Worm (Caenorhabditis elegans) whole organism, L2 larva: ENCODE data around the gene klc-2.

Experiments
- C34F6.9 ChIP-seq: fragments of 150-350 bp; optimal IDR thresholded peaks from 2 replicates; lab custom pipeline; 2014; ENCODE audit warnings: missing biosample characterization, missing genetic modification characterization
- F13H6.1 ChIP-seq: sonication (generic microtip); optimal IDR thresholded peaks from 2 replicates; lab custom pipeline; 2016; ENCODE audit warnings: missing genetic modification characterization, missing compliant biosample characterization
- R02D3.7 ChIP-seq: fragments of 150-350 bp; optimal IDR thresholded peaks from 2 replicates; lab custom pipeline; 2014; ENCODE audit warnings: missing biosample characterization, missing genetic modification characterization
- Y55F3AM.14 ChIP-seq: fragments of 200-800 bp; sonication (Bioruptor generic); optimal IDR thresholded peaks from 2 replicates; lab custom pipeline; 2018; ENCODE audit warnings: mild to moderate bottlenecking, missing genetic modification characterization, missing compliant biosample characterization
- aly-2 ChIP-seq: fragments of 150-350 bp; optimal IDR thresholded peaks from 2 replicates; lab custom pipeline; 2014; ENCODE audit warnings: missing biosample characterization, missing genetic modification characterization
- blmp-1 ChIP-seq: sonication (generic microtip); optimal IDR thresholded peaks from 2 replicates; lab custom pipeline; 2017; ENCODE audit warnings: missing genetic modification characterization, mild to moderate bottlenecking, missing compliant biosample characterization, antibody characterized with exemption, moderate library complexity; ENCODE audit not compliant: insufficient read depth
- ceh-16 ChIP-seq: fragments of 150-350 bp; optimal IDR thresholded peaks from 2 replicates; lab custom pipeline; 2014; ENCODE audit warnings: missing biosample characterization, missing genetic modification characterization
- ceh-82 ChIP-seq: fragments of 150-350 bp; optimal IDR thresholded peaks from 2 replicates; lab custom pipeline; 2014; ENCODE audit warnings: missing biosample characterization, missing genetic modification characterization
- crh-2 ChIP-seq: sonication (generic microtip); optimal IDR thresholded peaks from 2 replicates; lab custom pipeline; 2017; ENCODE audit warnings: missing biosample characterization, missing genetic modification characterization
- elt-3 ChIP-seq: sonication (generic microtip); optimal IDR thresholded peaks from 2 replicates; lab custom pipeline; 2017; ENCODE audit warnings: missing biosample characterization, missing genetic modification characterization
- fos-1 ChIP-seq: fragments of 150-350 bp; optimal IDR thresholded peaks from 2 replicates; lab custom pipeline; 2014; ENCODE audit warnings: missing biosample characterization, missing genetic modification characterization
- gmeb-1 ChIP-seq: fragments of 150-350 bp; optimal IDR thresholded peaks from 2 replicates; lab custom pipeline; 2014; ENCODE audit warnings: missing biosample characterization, missing genetic modification characterization
- lin-11 ChIP-seq: fragments of 150-350 bp; sonication (generic microtip); optimal IDR thresholded peaks from 2 replicates; lab custom pipeline; 2014; ENCODE audit warnings: missing biosample characterization, missing genetic modification characterization, inconsistent platforms, mixed read lengths
- lin-13 ChIP-seq: fragments of 150-350 bp; optimal IDR thresholded peaks from 2 replicates; lab custom pipeline; 2014; ENCODE audit warnings: missing biosample characterization, missing genetic modification reagents, missing genetic modification characterization
- lin-39 ChIP-seq: fragments of 150-350 bp; optimal IDR thresholded peaks from 2 replicates; lab custom pipeline; 2014; ENCODE audit warnings: missing biosample characterization, missing genetic modification reagents, missing genetic modification characterization
- nhr-10 ChIP-seq: sonication (generic microtip); optimal IDR thresholded peaks from 2 replicates; lab custom pipeline; 2017; ENCODE audit warnings: missing biosample characterization, missing genetic modification characterization
- nhr-11 ChIP-seq: fragments of 150-350 bp; optimal IDR thresholded peaks from 2 replicates; lab custom pipeline; 2014; ENCODE audit warnings: missing biosample characterization, missing genetic modification characterization
- nhr-129 ChIP-seq: fragments of 150-350 bp; optimal IDR thresholded peaks from 2 replicates; lab custom pipeline; 2014; ENCODE audit warnings: missing biosample characterization, missing genetic modification characterization
- nhr-21 ChIP-seq: fragments of 150-350 bp; optimal IDR thresholded peaks from 2 replicates; lab custom pipeline; 2014; ENCODE audit warnings: missing biosample characterization, missing genetic modification characterization
- nhr-23 ChIP-seq: fragments of 150-350 bp; optimal IDR thresholded peaks from 2 replicates; lab custom pipeline; 2014; ENCODE audit warnings: missing biosample characterization, missing genetic modification reagents, missing genetic modification characterization
- nhr-25 ChIP-seq: fragments of 150-350 bp; sonication (generic microtip); optimal IDR thresholded peaks from 3 replicates; lab custom pipeline; 2014; ENCODE audit warnings: missing biosample characterization, missing genetic modification characterization
- nhr-6 ChIP-seq: fragments of 150-350 bp; optimal IDR thresholded peaks from 2 replicates; lab custom pipeline; 2014; ENCODE audit warnings: missing biosample characterization, missing genetic modification characterization
- peb-1 ChIP-seq: fragments of 150-350 bp; optimal IDR thresholded peaks from 2 replicates; lab custom pipeline; 2014; ENCODE audit warnings: missing biosample characterization, missing genetic modification characterization
- skn-1 ChIP-seq: sonication (generic microtip); optimal IDR thresholded peaks from 2 replicates; lab custom pipeline; 2017; ENCODE audit warnings: missing biosample characterization, missing genetic modification characterization
- sma-9 ChIP-seq, 2 experiments: fragments of 150-350 bp in 1 of 2; sonication (generic microtip) in 1 of 2; optimal IDR thresholded peaks; 2 replicates each; lab custom pipeline; 2014 to 2016; ENCODE audit warnings: missing genetic modification characterization in 2 of 2, mild to moderate bottlenecking in 1 of 2, missing biosample characterization in 1 of 2, missing compliant biosample characterization in 1 of 2, missing genetic modification reagents in 1 of 2, moderate library complexity in 1 of 2
- unc-39 ChIP-seq: fragments of 150-350 bp; optimal IDR thresholded peaks from 2 replicates; lab custom pipeline; 2014; ENCODE audit warnings: missing biosample characterization, missing genetic modification characterization
- unc-55 ChIP-seq: fragments of 150-350 bp; sonication (generic microtip); optimal IDR thresholded peaks from 3 replicates; lab custom pipeline; 2014; ENCODE audit warnings: missing biosample characterization, missing genetic modification reagents, missing genetic modification characterization
- unc-62 ChIP-seq: fragments of 150-350 bp; optimal IDR thresholded peaks from 2 replicates; lab custom pipeline; 2014; ENCODE audit warnings: missing biosample characterization, missing genetic modification reagents, missing genetic modification characterization
- zag-1 ChIP-seq: fragments of 150-350 bp; optimal IDR thresholded peaks from 2 replicates; lab custom pipeline; 2014; ENCODE audit warnings: missing biosample characterization, missing genetic modification characterization
- ztf-1 ChIP-seq: fragments of 200-800 bp; sonication (Bioruptor generic); conservative IDR thresholded peaks from 2 replicates; pipeline ENCODE4 v1.3.6; 2022; ENCODE audit warnings: missing genetic modification characterization, missing compliant biosample characterization
- ztf-11 ChIP-seq: sonication (generic microtip); optimal IDR thresholded peaks from 2 replicates; lab custom pipeline; 2017; ENCODE audit warnings: missing biosample characterization, missing genetic modification characterization
- ztf-4 ChIP-seq: fragments of 150-350 bp; optimal IDR thresholded peaks from 2 replicates; lab custom pipeline; 2014; ENCODE audit warnings: missing biosample characterization, missing genetic modification characterization

klc-2 gene

DNA sequence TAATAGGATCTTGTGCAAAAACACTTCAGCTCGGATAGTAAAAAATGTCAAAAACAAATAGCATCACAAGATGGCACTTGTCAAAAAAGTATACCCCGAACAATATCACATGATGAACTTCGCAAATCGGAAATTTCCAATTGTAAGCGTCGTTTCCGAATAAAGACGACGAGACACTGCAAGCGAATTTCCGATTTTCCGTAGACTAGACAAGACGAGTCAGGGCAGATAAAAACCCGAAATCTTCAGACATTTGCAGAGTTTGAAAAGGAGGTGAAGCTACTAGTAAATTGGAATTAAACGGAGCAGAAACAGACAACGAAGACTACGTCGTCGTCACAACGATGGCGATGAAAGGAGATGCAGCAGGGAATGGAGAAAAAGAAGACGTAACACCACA lies 9.5 kb downstream of the klc-2 start:
- TF ChIP-seq lin-39 (tag; lab: Kevin White, UChicago): no peak
- TF ChIP-seq sma-9 (GFP tag; optimal IDR thresholded peaks at IDR 0.05; lab: Kevin White, UChicago): no peak
- no peak for TF ChIP-seq sma-9 (tag; optimal IDR thresholded peaks at IDR 0.05; lab: Kevin White, UChicago)
- TF ChIP-seq nhr-6 (tag; lab: Kevin White, UChicago): no peak
- no peak for TF ChIP-seq ceh-82 (tag; lab: Kevin White, UChicago)
- TF ChIP-seq unc-55 (GFP tag; lab: Kevin White, UChicago): no peak
- TF ChIP-seq elt-3 (tag; lab: Kevin White, UChicago): no peak
- TF ChIP-seq ztf-4: no peak
- TF ChIP-seq aly-2 (tag; lab: Kevin White, UChicago): no peak
- no peak for TF ChIP-seq nhr-11 (tag; lab: Kevin White, UChicago)
- TF ChIP-seq Y55F3AM.14 (GFP tag; lab: Kevin White, UChicago): no peak
- no peak for TF ChIP-seq lin-13 (GFP tag; lab: Kevin White, UChicago)
- TF ChIP-seq nhr-21 (tag; lab: Kevin White, UChicago): no peak
- TF ChIP-seq nhr-23: no peak
- TF ChIP-seq zag-1 (tag; lab: Kevin White, UChicago): no peak
- no peak for TF ChIP-seq lin-11 (tag; lab: Kevin White, UChicago)

DNA sequence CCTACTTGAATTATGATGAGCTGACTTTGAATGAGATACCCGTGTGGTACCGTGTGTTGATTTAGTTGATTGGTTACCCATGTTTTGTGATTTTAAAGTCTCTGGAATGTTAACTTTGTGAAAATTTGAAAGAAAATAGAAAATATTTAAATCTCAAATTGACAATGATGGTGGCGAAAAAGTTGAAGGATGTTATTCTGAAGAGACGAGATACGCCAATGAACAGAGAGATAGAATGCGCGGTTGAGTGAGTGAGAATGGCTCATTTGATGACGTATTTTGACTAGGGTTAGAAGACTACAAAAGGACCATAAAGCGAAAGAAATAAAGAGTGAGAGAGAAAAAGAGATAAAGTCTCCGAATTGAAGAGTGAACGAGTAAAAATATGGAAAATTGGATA lies 10.8 kb downstream of the klc-2 start, which contains the start of gene glb-6:
Gene glb-6 (minus strand): TSS at position 101 of the 400 bp plus-strand sequence.
- TF ChIP-seq nhr-6 (tag; lab: Kevin White, UChicago) (no peak), C34F6.9 (tag; lab: Kevin White, UChicago) (no peak), gmeb-1 (tag; lab: Kevin White, UChicago) (no peak)

DNA sequence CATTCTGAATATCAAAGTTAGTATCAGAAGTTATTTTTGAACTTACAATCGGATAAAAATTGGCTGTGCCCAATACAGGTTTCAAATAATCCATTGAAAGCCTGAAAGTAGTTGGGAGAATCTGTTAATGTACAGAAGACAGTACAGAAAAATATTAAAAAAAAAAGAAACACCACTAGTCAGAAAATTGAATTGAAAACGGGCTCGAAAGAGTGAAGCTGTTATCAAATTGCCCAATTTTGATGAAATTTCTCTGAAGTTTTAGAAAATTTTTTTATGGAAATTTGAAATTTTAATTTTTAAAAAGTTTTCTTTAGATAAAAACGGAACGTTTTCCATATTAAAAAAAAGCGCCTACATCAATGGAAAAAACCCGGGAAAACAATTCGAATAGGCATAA lies 14.1 kb downstream of the klc-2 start, which contains the start of gene C18C4.7:
Gene C18C4.7 (minus strand): TSS at position 101 of the 400 bp plus-strand sequence.
- TF ChIP-seq F13H6.1: no peak

DNA sequence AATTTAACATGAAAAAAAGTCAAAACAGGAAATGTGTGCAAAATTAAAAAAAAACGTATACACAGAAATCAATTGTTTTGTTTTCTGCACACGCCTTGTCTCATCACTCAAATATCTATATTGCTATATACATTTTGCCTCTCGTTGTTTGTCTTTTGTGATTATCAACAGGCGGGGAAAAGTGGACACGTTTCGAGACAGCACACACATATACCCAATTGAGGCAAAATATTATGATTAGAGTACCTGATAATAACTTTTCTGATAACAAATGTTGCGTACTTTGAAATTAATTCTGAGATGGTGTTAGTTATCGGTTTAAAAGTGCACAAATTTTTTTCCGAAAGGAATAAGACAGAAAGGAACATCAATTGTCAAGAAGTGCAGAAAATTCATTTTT lies 21.3 kb downstream of the klc-2 start:
- TF ChIP-seq nhr-21 (tag; lab: Kevin White, UChicago) (no peak), sma-9 (GFP tag; optimal IDR thresholded peaks at IDR 0.05; lab: Kevin White, UChicago) (peak; percentile 61), sma-9 (tag; optimal IDR thresholded peaks at IDR 0.05; lab: Kevin White, UChicago) (no peak), fos-1 (tag; lab: Kevin White, UChicago) (peak; percentile 96), blmp-1 (tag; lab: Kevin White, UChicago) (no peak), nhr-25 (tag; lab: Kevin White, UChicago) (no peak), F13H6.1 (peak; percentile 0), skn-1 (peak; percentile 53), nhr-10 (tag; lab: Kevin White, UChicago) (no peak), lin-39 (tag; lab: Kevin White, UChicago) (no peak), unc-62 (GFP tag; lab: Kevin White, UChicago) (no peak), crh-2 (peak; percentile 84)

DNA sequence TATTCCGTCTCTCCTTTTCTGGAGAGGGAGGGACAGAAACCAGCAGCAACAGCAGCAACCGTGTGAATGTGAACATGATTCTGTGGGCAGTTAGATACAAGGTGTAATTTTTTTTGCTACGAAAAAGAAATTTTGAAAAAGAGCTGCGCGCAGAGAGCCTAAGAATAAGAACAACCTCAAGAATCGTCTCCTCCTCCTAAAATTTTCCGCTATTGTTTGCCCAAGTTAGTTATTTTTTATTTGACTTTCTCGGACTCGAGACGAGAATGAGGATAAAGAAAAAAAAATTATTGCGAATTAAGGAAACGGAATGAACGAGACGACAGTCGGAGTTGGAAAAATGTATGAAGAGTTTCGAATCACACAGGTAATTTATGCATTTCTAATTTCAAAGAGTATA lies 22.6 kb downstream of the klc-2 start, which contains the start of gene glb-5:
Gene glb-5 (plus strand): TSS at position 301 of the 400 bp plus-strand sequence.
- TF ChIP-seq Y55F3AM.14 (GFP tag; lab: Kevin White, UChicago): no peak
- TF ChIP-seq ztf-1 (GFP tag; lab: Robert Waterston, UW): no peak
- TF ChIP-seq lin-11 (tag; lab: Kevin White, UChicago): no peak
- TF ChIP-seq ztf-11 (tag; lab: Kevin White, UChicago): no peak
- TF ChIP-seq unc-39 (tag; lab: Kevin White, UChicago): no peak
- TF ChIP-seq ztf-4: no peak

DNA sequence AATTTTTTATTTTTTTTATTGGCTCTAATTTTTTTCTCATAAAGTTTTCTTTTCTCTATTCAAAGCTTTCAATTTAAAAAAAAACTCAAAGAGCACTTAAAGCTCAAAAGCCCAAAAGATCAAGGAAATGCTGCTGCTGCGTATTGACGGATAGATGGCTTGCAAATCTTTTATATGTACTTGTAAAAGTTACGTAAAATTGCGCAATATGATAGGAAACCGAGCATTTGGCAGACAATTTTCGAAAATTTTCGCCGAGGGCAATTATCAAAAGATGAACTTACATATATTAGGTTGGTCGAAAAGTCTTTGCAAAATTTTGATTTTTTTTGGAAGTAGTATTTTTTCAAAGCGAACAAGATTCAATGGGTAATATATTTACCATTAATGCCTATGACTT lies 32.7 kb downstream of the klc-2 start:
- TF ChIP-seq R02D3.7 (tag; lab: Kevin White, UChicago) (no peak), nhr-129 (tag; lab: Kevin White, UChicago) (peak; percentile 65), ceh-16 (tag; lab: Kevin White, UChicago) (no peak), peb-1 (no peak)
